Worm (Caenorhabditis elegans) whole organism, mixed stage, embryonic: Measurements from ENCODE around the gene B0198.2.

Source experiments
- bed-3 ChIP-seq: fragments of 200-800 bp; sonication (Bioruptor generic); optimal IDR thresholded peaks from 3 replicates; lab custom pipeline; 2018; ENCODE audit warnings: mild to moderate bottlenecking, missing genetic modification characterization, moderate library complexity, missing compliant biosample characterization
- blmp-1 ChIP-seq: fragments of 150-350 bp; optimal IDR thresholded peaks from 2 replicates; lab custom pipeline; 2014; ENCODE audit warnings: missing biosample characterization, missing genetic modification characterization
- ceh-39 ChIP-seq: fragments of 150-350 bp; optimal IDR thresholded peaks from 2 replicates; lab custom pipeline; 2014; ENCODE audit warnings: missing biosample characterization, missing genetic modification characterization
- ces-1 ChIP-seq: fragments of 150-350 bp; optimal IDR thresholded peaks from 2 replicates; lab custom pipeline; 2014; ENCODE audit warnings: missing biosample characterization, missing genetic modification reagents, missing genetic modification characterization
- cnd-1 ChIP-seq: fragments of 200-800 bp; sonication (Bioruptor generic); optimal IDR thresholded peaks from 2 replicates; lab custom pipeline; 2018; ENCODE audit warnings: mild to moderate bottlenecking, missing genetic modification characterization, missing compliant biosample characterization
- drap-1 ChIP-seq: fragments of 200-800 bp; sonication (Bioruptor generic); optimal IDR thresholded peaks from 3 replicates; lab custom pipeline; 2018; ENCODE audit warnings: mild to moderate bottlenecking, missing genetic modification characterization, missing compliant biosample characterization
- elt-1 ChIP-seq: sonication (generic microtip); optimal IDR thresholded peaks from 2 replicates; lab custom pipeline; 2017; ENCODE audit warnings: missing genetic modification characterization, mild to moderate bottlenecking, missing compliant biosample characterization, antibody characterized with exemption, moderate library complexity, borderline replicate concordance; ENCODE audit not compliant: insufficient read depth
- elt-3 ChIP-seq: fragments of 150-350 bp; optimal IDR thresholded peaks from 2 replicates; lab custom pipeline; 2014; ENCODE audit warnings: missing biosample characterization, missing genetic modification characterization
- flh-1 ChIP-seq: fragments of 200-800 bp; sonication (Bioruptor generic); optimal IDR thresholded peaks from 2 replicates; lab custom pipeline; 2018; ENCODE audit warnings: mild to moderate bottlenecking, missing genetic modification characterization, moderate library complexity, missing compliant biosample characterization
- ham-2 ChIP-seq: fragments of 200-800 bp; sonication (Bioruptor generic); optimal IDR thresholded peaks from 2 replicates; lab custom pipeline; 2018; ENCODE audit warnings: mild to moderate bottlenecking, missing genetic modification characterization, missing compliant biosample characterization
- hlh-1 ChIP-seq: fragments of 150-350 bp; optimal IDR thresholded peaks from 2 replicates; lab custom pipeline; 2014; ENCODE audit warnings: missing biosample characterization, missing genetic modification reagents, missing genetic modification characterization
- lin-13 ChIP-seq: fragments of 150-350 bp; optimal IDR thresholded peaks from 2 replicates; lab custom pipeline; 2014; ENCODE audit warnings: missing biosample characterization, missing genetic modification characterization
- lin-32 ChIP-seq: fragments of 200-800 bp; sonication (Bioruptor generic); optimal IDR thresholded peaks from 2 replicates; lab custom pipeline; 2018; ENCODE audit warnings: mild to moderate bottlenecking, missing genetic modification characterization, missing compliant biosample characterization
- lsy-2 ChIP-seq: fragments of 150-350 bp; optimal IDR thresholded peaks from 2 replicates; lab custom pipeline; 2014; ENCODE audit warnings: missing biosample characterization, missing genetic modification characterization
- mab-5 ChIP-seq: fragments of 150-350 bp; optimal IDR thresholded peaks from 2 replicates; lab custom pipeline; 2014; ENCODE audit warnings: missing biosample characterization, missing genetic modification characterization
- mep-1 ChIP-seq: fragments of 150-350 bp; optimal IDR thresholded peaks from 2 replicates; lab custom pipeline; 2017; ENCODE audit warnings: missing biosample characterization, missing genetic modification reagents, missing genetic modification characterization, inconsistent platforms
- mls-2 ChIP-seq: sonication (generic microtip); optimal IDR thresholded peaks from 2 replicates; lab custom pipeline; 2016; ENCODE audit warnings: mild to moderate bottlenecking, missing genetic modification characterization, moderate library complexity, missing compliant biosample characterization
- nhr-12 ChIP-seq: fragments of 150-350 bp; optimal IDR thresholded peaks from 2 replicates; lab custom pipeline; 2014; ENCODE audit warnings: missing biosample characterization, missing genetic modification characterization
- nhr-2 ChIP-seq: fragments of 150-350 bp; optimal IDR thresholded peaks from 2 replicates; lab custom pipeline; 2014; ENCODE audit warnings: missing biosample characterization, missing genetic modification characterization
- nhr-237 ChIP-seq: fragments of 150-350 bp; optimal IDR thresholded peaks from 2 replicates; lab custom pipeline; 2014; ENCODE audit warnings: missing biosample characterization, missing genetic modification characterization
- nhr-28 ChIP-seq: fragments of 150-350 bp; optimal IDR thresholded peaks from 2 replicates; lab custom pipeline; 2014; ENCODE audit warnings: missing biosample characterization, missing genetic modification characterization
- nhr-76 ChIP-seq: sonication (generic microtip); optimal IDR thresholded peaks from 2 replicates; lab custom pipeline; 2017; ENCODE audit warnings: missing biosample characterization, missing genetic modification characterization
- pha-4 ChIP-seq: fragments of 150-350 bp; optimal IDR thresholded peaks from 2 replicates; lab custom pipeline; 2018; ENCODE audit warnings: missing biosample characterization, missing genetic modification reagents, missing genetic modification characterization
- sem-2 ChIP-seq: fragments of 200-800 bp; sonication (Bioruptor generic); optimal IDR thresholded peaks from 2 replicates; lab custom pipeline; 2018; ENCODE audit warnings: mild to moderate bottlenecking, missing genetic modification characterization, missing compliant biosample characterization
- snpc-4 ChIP-seq: fragments of 150-350 bp; optimal IDR thresholded peaks from 2 replicates; lab custom pipeline; 2014; ENCODE audit warnings: missing biosample characterization, missing genetic modification characterization
- sptf-1 ChIP-seq: sonication (generic microtip); optimal IDR thresholded peaks from 2 replicates; lab custom pipeline; 2017; ENCODE audit warnings: mild to moderate bottlenecking, missing genetic modification characterization, moderate library complexity, missing compliant biosample characterization
- tbx-8 ChIP-seq: fragments of 200-800 bp; sonication (Bioruptor generic); optimal IDR thresholded peaks from 2 replicates; lab custom pipeline; 2018; ENCODE audit warnings: mild to moderate bottlenecking, missing genetic modification characterization, moderate library complexity, missing compliant biosample characterization
- unc-120 ChIP-seq: sonication (generic microtip); optimal IDR thresholded peaks from 2 replicates; lab custom pipeline; 2017; ENCODE audit warnings: missing genetic modification characterization, missing compliant biosample characterization; ENCODE audit not compliant: poor library complexity, severe bottlenecking
- unc-39 ChIP-seq: fragments of 150-350 bp; optimal IDR thresholded peaks from 2 replicates; lab custom pipeline; 2014; ENCODE audit warnings: missing biosample characterization, missing genetic modification characterization
- unc-62 ChIP-seq: fragments of 150-350 bp; optimal IDR thresholded peaks from 2 replicates; lab custom pipeline; 2014; ENCODE audit warnings: missing biosample characterization, missing genetic modification reagents, missing genetic modification characterization
- zip-8 ChIP-seq: fragments of 150-350 bp; optimal IDR thresholded peaks from 2 replicates; lab custom pipeline; 2014; ENCODE audit warnings: missing biosample characterization, missing genetic modification characterization
- ztf-11 ChIP-seq: fragments of 150-350 bp; optimal IDR thresholded peaks from 2 replicates; lab custom pipeline; 2014; ENCODE audit warnings: missing biosample characterization, missing genetic modification characterization

Gene B0198.2

DNA sequence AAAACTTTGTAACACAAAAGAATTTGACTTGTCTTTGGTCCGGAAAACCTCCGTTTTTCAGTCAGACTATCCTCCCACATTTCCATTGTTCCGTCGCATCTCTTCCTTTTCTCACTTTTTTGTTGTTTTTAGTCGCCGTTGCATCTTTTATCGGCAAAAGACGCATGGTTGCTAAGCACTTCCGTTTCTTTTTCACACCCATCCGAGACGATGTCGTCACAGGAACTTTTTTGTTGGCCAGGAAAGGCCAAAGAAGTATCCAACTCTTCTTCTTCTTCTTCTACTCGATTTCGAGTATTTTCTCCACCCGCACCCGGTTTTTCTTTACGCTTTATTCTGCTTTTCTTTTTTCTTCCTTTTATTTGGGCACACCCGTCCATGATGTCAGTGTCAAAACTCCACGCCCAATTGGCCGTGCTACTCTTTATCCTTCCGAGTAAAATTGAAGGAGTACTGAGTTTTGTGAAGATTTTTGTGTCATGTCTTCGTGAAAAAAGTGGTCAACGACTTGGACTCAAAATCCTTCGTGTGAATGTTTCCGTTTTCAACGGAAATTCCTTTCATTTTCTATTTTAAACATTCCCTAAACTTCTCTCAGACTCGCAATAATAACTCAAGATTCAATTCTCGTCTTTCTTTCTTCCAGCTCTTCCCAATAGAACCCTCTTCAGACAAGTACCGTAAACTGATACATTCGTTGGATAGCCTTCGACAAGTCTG, at the start of gene B0198.2:
TSS of gene B0198.2 (plus strand) at position 670 of the 720 bp plus-strand sequence.
- no peak for TF ChIP-seq ham-2
- no peak for TF ChIP-seq sptf-1 (tag; lab: Kevin White, UChicago)
- no peak for TF ChIP-seq ces-1 (GFP tag; lab: Kevin White, UChicago)
- TF ChIP-seq lsy-2 (tag; lab: Kevin White, UChicago): no peak
- no peak for TF ChIP-seq mep-1 (tag; lab: Kevin White, UChicago)
- TF ChIP-seq unc-62 (GFP tag; lab: Kevin White, UChicago): no peak
- TF ChIP-seq hlh-1 (tag; lab: Kevin White, UChicago): no peak
- TF ChIP-seq mls-2: no peak
- TF ChIP-seq nhr-2 (tag; lab: Kevin White, UChicago): no peak
- no peak for TF ChIP-seq nhr-237 (tag; lab: Kevin White, UChicago)
- no peak for TF ChIP-seq ceh-39
- no peak for TF ChIP-seq unc-39 (tag; lab: Kevin White, UChicago)

DNA sequence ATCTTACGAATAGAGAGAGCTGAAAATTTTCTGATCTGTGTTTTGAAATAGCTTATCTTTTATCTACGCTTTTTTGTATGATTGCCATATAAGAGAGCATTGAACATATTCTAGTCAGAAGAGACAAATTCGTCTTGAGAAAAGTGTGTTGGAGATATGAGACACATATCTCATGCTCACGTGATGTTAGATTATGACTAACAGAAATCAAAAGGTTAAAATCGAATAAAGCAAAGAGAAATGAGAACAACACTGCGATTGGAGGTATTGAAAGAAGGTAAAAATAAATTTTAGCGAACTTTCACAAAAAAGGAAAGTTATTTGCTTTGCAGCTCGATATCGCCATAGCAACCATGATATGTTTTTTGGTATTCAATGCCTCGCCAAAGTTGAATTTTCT, 43.5 kb upstream of the B0198.2 start, which contains the start of gene nhr-167:
TSS of gene nhr-167 (minus strand) at position 21 of the 400 bp plus-strand sequence.
- no peak for TF ChIP-seq ham-2
- TF ChIP-seq nhr-2 (tag; lab: Kevin White, UChicago): no peak
- no peak for TF ChIP-seq lin-32 (GFP tag; lab: Kevin White, UChicago)
- no peak for TF ChIP-seq sem-2 (GFP tag; lab: Kevin White, UChicago)
- no peak for TF ChIP-seq tbx-8 (GFP tag; lab: Kevin White, UChicago)
- TF ChIP-seq ztf-11 (tag; lab: Kevin White, UChicago): no peak
- no peak for TF ChIP-seq snpc-4
- no peak for TF ChIP-seq nhr-76 (tag; lab: Kevin White, UChicago)
- TF ChIP-seq unc-120: no peak
- no peak for TF ChIP-seq mls-2
- TF ChIP-seq pha-4 (tag; lab: Kevin White, UChicago): no peak

DNA sequence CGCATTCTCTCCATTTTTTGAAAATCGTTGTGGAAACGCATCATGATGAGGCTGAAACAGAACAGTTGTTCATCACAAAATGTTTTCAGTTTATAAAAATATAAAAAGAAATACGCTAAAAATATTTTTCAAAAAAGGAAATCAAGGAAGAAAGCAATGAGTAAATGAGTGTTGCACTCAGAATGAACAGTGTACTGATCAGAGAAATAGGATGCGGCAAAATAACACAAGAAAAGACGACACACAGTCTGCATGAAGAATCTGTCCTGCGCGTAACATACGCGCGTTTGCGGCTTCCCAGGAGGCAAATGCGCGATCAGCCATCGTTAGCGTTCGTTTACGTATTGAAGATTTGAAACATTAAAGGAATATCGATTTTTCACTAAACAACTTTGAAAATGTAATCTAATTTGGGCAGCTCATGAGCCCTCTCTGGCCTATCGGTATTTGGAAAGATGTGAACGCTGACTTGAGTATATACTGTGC, 41.9 kb upstream of the B0198.2 start, which contains the start of gene C49F5.3:
TSS of gene C49F5.3 (minus strand) at position 51 of the 486 bp plus-strand sequence.
- TF ChIP-seq nhr-2 (tag; lab: Kevin White, UChicago) (no peak), ceh-39 (no peak), elt-3 (no peak), nhr-12 (tag; lab: Kevin White, UChicago) (no peak), ztf-11 (tag; lab: Kevin White, UChicago) (no peak), unc-62 (GFP tag; lab: Kevin White, UChicago) (no peak), unc-120 (no peak), elt-1 (no peak), nhr-76 (tag; lab: Kevin White, UChicago) (no peak), ces-1 (GFP tag; lab: Kevin White, UChicago) (no peak), zip-8 (tag; lab: Kevin White, UChicago) (no peak), unc-39 (tag; lab: Kevin White, UChicago) (no peak)

DNA sequence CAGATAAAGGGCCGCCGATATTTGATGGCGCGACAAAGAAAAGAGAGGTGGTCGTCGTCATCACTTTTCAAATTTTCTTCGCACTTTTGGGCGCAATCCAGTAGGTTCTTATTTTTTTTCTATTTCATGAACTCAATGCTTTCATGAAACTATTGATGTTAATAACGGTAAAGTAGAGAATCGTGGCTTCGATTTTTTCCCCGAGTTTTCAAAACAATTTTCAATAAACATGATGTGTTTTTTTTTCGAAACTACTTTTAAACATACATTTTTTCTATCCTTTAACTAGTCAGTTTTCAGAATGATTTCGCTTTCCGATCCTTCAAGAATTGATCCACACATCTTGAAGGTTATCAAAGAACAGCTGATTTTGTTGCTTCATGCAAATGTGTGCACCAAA, 39.7 kb upstream of the B0198.2 start, which contains the start of gene C49F5.5:
TSS of gene C49F5.5 (plus strand) at position 301 of the 400 bp plus-strand sequence.
- TF ChIP-seq pha-4 (tag; lab: Kevin White, UChicago) (no peak), mls-2 (no peak), blmp-1 (tag; lab: Kevin White, UChicago) (no peak), ztf-11 (tag; lab: Kevin White, UChicago) (no peak), cnd-1 (tag; lab: Kevin White, UChicago) (no peak), bed-3 (GFP tag; lab: Kevin White, UChicago) (no peak), nhr-28 (tag; lab: Kevin White, UChicago) (no peak), sem-2 (GFP tag; lab: Kevin White, UChicago) (no peak), ces-1 (GFP tag; lab: Kevin White, UChicago) (no peak), drap-1 (GFP tag; lab: Kevin White, UChicago) (no peak), nhr-2 (tag; lab: Kevin White, UChicago) (no peak), flh-1 (GFP tag; lab: Kevin White, UChicago) (no peak), lin-32 (GFP tag; lab: Kevin White, UChicago) (no peak), unc-39 (tag; lab: Kevin White, UChicago) (no peak), mab-5 (tag; lab: Kevin White, UChicago) (no peak), lin-13 (tag; lab: Kevin White, UChicago) (no peak), nhr-12 (tag; lab: Kevin White, UChicago) (no peak), snpc-4 (no peak), nhr-237 (tag; lab: Kevin White, UChicago) (no peak)
- TF ChIP-seq, all 35 proteins: peak for 0
